Worm (Caenorhabditis elegans) whole organism, late embryonic: ENCODE results near the gene nhr-45.

Source experiments
- C08G9.2 ChIP-seq: sonication (generic microtip); optimal IDR thresholded peaks from 2 replicates; lab custom pipeline; 2016; ENCODE audit warnings: mild to moderate bottlenecking, missing genetic modification characterization, moderate library complexity, missing compliant biosample characterization
- K02D7.2 ChIP-seq: sonication (generic microtip); optimal IDR thresholded peaks from 2 replicates; lab custom pipeline; 2017; ENCODE audit warnings: mild to moderate bottlenecking, missing genetic modification characterization, missing compliant biosample characterization
- T23F11.4 ChIP-seq: fragments of 200-800 bp; sonication (Bioruptor generic); optimal IDR thresholded peaks from 2 replicates; lab custom pipeline; 2018; ENCODE audit warnings: mild to moderate bottlenecking, missing genetic modification characterization, missing compliant biosample characterization
- ama-1 ChIP-seq: fragments of 150-350 bp; optimal IDR thresholded peaks from 2 replicates; lab custom pipeline; 2014
- ceh-14 ChIP-seq: sonication (generic microtip); optimal IDR thresholded peaks from 2 replicates; lab custom pipeline; 2016; ENCODE audit warnings: missing genotype, missing genetic modification characterization, missing compliant biosample characterization
- ceh-18 ChIP-seq: sonication (generic microtip); optimal IDR thresholded peaks from 2 replicates; lab custom pipeline; 2016; ENCODE audit warnings: missing genetic modification characterization, missing compliant biosample characterization
- ceh-2 ChIP-seq: sonication (generic microtip); optimal IDR thresholded peaks from 2 replicates; lab custom pipeline; 2016; ENCODE audit warnings: missing genotype, missing genetic modification characterization, missing compliant biosample characterization
- ceh-24 ChIP-seq: sonication (generic microtip); optimal IDR thresholded peaks from 2 replicates; lab custom pipeline; 2016; ENCODE audit warnings: mild to moderate bottlenecking, missing genetic modification characterization, missing compliant biosample characterization
- ceh-31 ChIP-seq: sonication (generic microtip); optimal IDR thresholded peaks from 2 replicates; lab custom pipeline; 2016; ENCODE audit warnings: missing genetic modification characterization, missing compliant biosample characterization
- ceh-45 ChIP-seq: fragments of 200-800 bp; sonication (Bioruptor generic); IDR thresholded peaks from 2 replicates; pipeline ENCODE4 v1.3.6; 2022; ENCODE audit warnings: missing genetic modification reagents, missing genetic modification characterization, missing compliant biosample characterization
- ceh-48 ChIP-seq: sonication (generic microtip); optimal IDR thresholded peaks from 2 replicates; lab custom pipeline; 2016; ENCODE audit warnings: missing genetic modification characterization, inconsistent platforms, missing compliant biosample characterization
- ceh-9 ChIP-seq: sonication (generic microtip); optimal IDR thresholded peaks from 2 replicates; lab custom pipeline; 2016; ENCODE audit warnings: mild to moderate bottlenecking, missing genetic modification characterization, inconsistent platforms, missing compliant biosample characterization
- che-1 ChIP-seq: sonication (generic microtip); optimal IDR thresholded peaks from 2 replicates; lab custom pipeline; 2016; ENCODE audit warnings: mild to moderate bottlenecking, missing genetic modification characterization, missing compliant biosample characterization
- dmd-4 ChIP-seq: sonication (generic microtip); optimal IDR thresholded peaks from 2 replicates; lab custom pipeline; 2016; ENCODE audit warnings: borderline replicate concordance, missing genetic modification characterization, missing compliant biosample characterization
- dve-1 ChIP-seq: sonication (generic microtip); optimal IDR thresholded peaks from 2 replicates; lab custom pipeline; 2017; ENCODE audit warnings: antibody characterized with exemption, mild to moderate bottlenecking, missing genetic modification characterization, missing compliant biosample characterization
- elt-2 ChIP-seq: sonication (generic microtip); optimal IDR thresholded peaks from 2 replicates; lab custom pipeline; 2016; ENCODE audit warnings: missing genetic modification reagents, missing genetic modification characterization, missing compliant biosample characterization
- elt-4 ChIP-seq: sonication (generic microtip); optimal IDR thresholded peaks from 2 replicates; lab custom pipeline; 2016; ENCODE audit warnings: missing genetic modification characterization, missing compliant biosample characterization
- ets-4 ChIP-seq: sonication (generic microtip); optimal IDR thresholded peaks from 2 replicates; lab custom pipeline; 2016; ENCODE audit warnings: missing genetic modification characterization, missing compliant biosample characterization
- eyg-1 ChIP-seq: sonication (generic microtip); optimal IDR thresholded peaks from 2 replicates; lab custom pipeline; 2016; ENCODE audit warnings: missing genotype, missing genetic modification characterization, missing compliant biosample characterization
- fax-1 ChIP-seq: sonication (generic microtip); optimal IDR thresholded peaks from 2 replicates; lab custom pipeline; 2016; ENCODE audit warnings: missing genotype, missing genetic modification characterization, missing compliant biosample characterization
- fkh-10 ChIP-seq: fragments of 150-350 bp; optimal IDR thresholded peaks from 2 replicates; lab custom pipeline; 2014; ENCODE audit warnings: missing biosample characterization, missing genetic modification reagents, missing genetic modification characterization
- fkh-6 ChIP-seq: sonication (generic microtip); optimal IDR thresholded peaks from 2 replicates; lab custom pipeline; 2016; ENCODE audit warnings: missing genetic modification characterization, missing compliant biosample characterization
- gmeb-2 ChIP-seq: sonication (generic microtip); optimal IDR thresholded peaks from 2 replicates; lab custom pipeline; 2016; ENCODE audit warnings: missing genetic modification characterization, inconsistent platforms, missing compliant biosample characterization
- hlh-15 ChIP-seq: sonication (generic microtip); optimal IDR thresholded peaks from 2 replicates; lab custom pipeline; 2016; ENCODE audit warnings: missing genetic modification characterization, missing compliant biosample characterization
- hlh-30 ChIP-seq: sonication (generic microtip); optimal IDR thresholded peaks from 2 replicates; lab custom pipeline; 2017; ENCODE audit warnings: antibody characterized with exemption, missing genetic modification characterization, missing compliant biosample characterization; ENCODE audit not compliant: insufficient read depth
- hlh-6 ChIP-seq: sonication (generic microtip); optimal IDR thresholded peaks from 2 replicates; lab custom pipeline; 2016; ENCODE audit warnings: missing genotype, missing genetic modification characterization, missing compliant biosample characterization
- hlh-8 ChIP-seq: sonication (generic microtip); optimal IDR thresholded peaks from 2 replicates; lab custom pipeline; 2016; ENCODE audit warnings: missing genotype, missing genetic modification characterization, missing compliant biosample characterization
- lim-6 ChIP-seq: sonication (generic microtip); optimal IDR thresholded peaks from 2 replicates; lab custom pipeline; 2016; ENCODE audit warnings: missing genetic modification characterization, missing compliant biosample characterization
- nhr-232 ChIP-seq: sonication (generic microtip); optimal IDR thresholded peaks from 2 replicates; lab custom pipeline; 2016; ENCODE audit warnings: missing genetic modification characterization, missing compliant biosample characterization
- npax-4 ChIP-seq: sonication (generic microtip); optimal IDR thresholded peaks from 2 replicates; lab custom pipeline; 2016; ENCODE audit warnings: missing genetic modification characterization, missing compliant biosample characterization
- odd-2 ChIP-seq: sonication (generic microtip); optimal IDR thresholded peaks from 2 replicates; lab custom pipeline; 2017; ENCODE audit warnings: antibody characterized with exemption, mild to moderate bottlenecking, missing genetic modification characterization, missing compliant biosample characterization
- pag-3 ChIP-seq: sonication (generic microtip); optimal IDR thresholded peaks from 2 replicates; lab custom pipeline; 2016; ENCODE audit warnings: missing compliant biosample characterization, missing genetic modification characterization, borderline replicate concordance
- pax-1 ChIP-seq: fragments of 150-350 bp; optimal IDR thresholded peaks from 2 replicates; lab custom pipeline; 2014; ENCODE audit warnings: missing biosample characterization, missing genetic modification characterization
- pha-4 ChIP-seq: fragments of 150-350 bp; optimal IDR thresholded peaks from 2 replicates; lab custom pipeline; 2018; ENCODE audit warnings: missing biosample characterization, missing genetic modification reagents, missing genetic modification characterization
- pqm-1 ChIP-seq: sonication (generic microtip); optimal IDR thresholded peaks from 2 replicates; lab custom pipeline; 2016; ENCODE audit warnings: missing genetic modification characterization, missing compliant biosample characterization
- pros-1 ChIP-seq: fragments of 150-350 bp; optimal IDR thresholded peaks from 2 replicates; lab custom pipeline; 2014; ENCODE audit warnings: missing biosample characterization, missing genetic modification reagents, missing genetic modification characterization
- sox-2 ChIP-seq: fragments of 200-800 bp; sonication (Bioruptor generic); IDR thresholded peaks from 2 replicates; pipeline ENCODE4 v1.3.6; 2022; ENCODE audit warnings: missing genetic modification reagents, missing genetic modification characterization, missing compliant biosample characterization
- sox-4 ChIP-seq: sonication (generic microtip); optimal IDR thresholded peaks from 2 replicates; lab custom pipeline; 2017; ENCODE audit warnings: mild to moderate bottlenecking, missing genetic modification characterization, inconsistent platforms, missing compliant biosample characterization
- tbx-2 ChIP-seq: sonication (generic microtip); optimal IDR thresholded peaks from 2 replicates; lab custom pipeline; 2016; ENCODE audit warnings: missing genetic modification characterization, missing compliant biosample characterization
- tbx-7 ChIP-seq: sonication (generic microtip); optimal IDR thresholded peaks from 2 replicates; lab custom pipeline; 2016; ENCODE audit warnings: missing genotype, missing genetic modification characterization, missing compliant biosample characterization
- ttx-3 ChIP-seq: sonication (generic microtip); optimal IDR thresholded peaks from 2 replicates; lab custom pipeline; 2016; ENCODE audit warnings: missing genetic modification reagents, missing genetic modification characterization, missing compliant biosample characterization
- unc-42 ChIP-seq: sonication (generic microtip); optimal IDR thresholded peaks from 2 replicates; lab custom pipeline; 2016; ENCODE audit warnings: missing genotype, missing genetic modification characterization, missing compliant biosample characterization
- unc-86 ChIP-seq: sonication (generic microtip); optimal IDR thresholded peaks from 2 replicates; lab custom pipeline; 2016; ENCODE audit warnings: missing genetic modification characterization, missing compliant biosample characterization
- ztf-16 ChIP-seq: sonication (generic microtip); optimal IDR thresholded peaks from 2 replicates; lab custom pipeline; 2017; ENCODE audit warnings: missing genetic modification characterization, missing compliant biosample characterization

Gene nhr-45

ce11 chrX:4647104-4647503, 13.0 kb downstream of the nhr-45 start, which contains the start of gene C46C11.4:
Gene C46C11.4, minus strand, starts transcription at chrX:4647204.
- no peak for TF ChIP-seq ets-4 (tag; lab: Kevin White, UChicago)
- TF ChIP-seq elt-2 (tag; lab: Kevin White, UChicago) = no peak
- no peak for TF ChIP-seq dmd-4 (tag; lab: Kevin White, UChicago)
- TF ChIP-seq hlh-30 (tag; lab: Kevin White, UChicago) = no peak
- no peak for TF ChIP-seq hlh-6 (tag; lab: Kevin White, UChicago)
- no peak for TF ChIP-seq fkh-6
- no peak for TF ChIP-seq odd-2 (tag; lab: Kevin White, UChicago)
- TF ChIP-seq ceh-14 (tag; lab: Kevin White, UChicago) = no peak
- no peak for TF ChIP-seq pag-3 (tag; lab: Kevin White, UChicago)
- no peak for TF ChIP-seq ama-1 (lab: Kevin White, UChicago)
- TF ChIP-seq che-1 = no peak
- no peak for TF ChIP-seq unc-86 (tag; lab: Kevin White, UChicago)
- no peak for TF ChIP-seq ttx-3 (tag; lab: Kevin White, UChicago)
- TF ChIP-seq ztf-16 (tag; lab: Kevin White, UChicago) = no peak
- TF ChIP-seq nhr-232 (tag; lab: Kevin White, UChicago) = no peak
- no peak for TF ChIP-seq eyg-1 (tag; lab: Kevin White, UChicago)
- TF ChIP-seq ceh-18 (tag; lab: Kevin White, UChicago) = no peak
- TF ChIP-seq npax-4 (tag; lab: Kevin White, UChicago) = no peak
- TF ChIP-seq ceh-48 = no peak
- TF ChIP-seq pha-4 (tag; lab: Kevin White, UChicago) = no peak

DNA sequence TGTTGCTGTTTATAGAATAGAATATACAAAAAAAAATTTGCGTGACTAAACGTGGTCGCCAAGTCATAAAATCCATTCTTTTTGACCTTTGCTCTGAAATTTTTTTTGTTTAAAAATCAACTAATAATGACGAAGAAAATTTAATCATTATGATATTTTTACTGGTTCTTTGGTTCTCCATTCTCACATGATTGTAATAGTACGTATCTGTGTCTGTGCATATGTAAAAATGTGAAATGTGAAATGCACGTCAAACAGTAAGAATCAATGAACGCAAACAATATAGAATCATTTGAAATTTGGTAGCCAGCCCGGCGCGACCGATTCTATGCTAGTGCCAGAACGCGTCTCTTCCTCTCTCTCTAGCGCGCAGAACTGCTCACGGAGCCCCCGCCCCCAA, 23.3 kb downstream of the nhr-45 start, which contains the start of gene hosl-1:
Gene hosl-1, plus strand, starts transcription at position 301 of the 400 bp plus-strand sequence.
- TF ChIP-seq ztf-16 (tag; lab: Kevin White, UChicago) (no peak), npax-4 (tag; lab: Kevin White, UChicago) (no peak), ceh-31 (no peak), odd-2 (tag; lab: Kevin White, UChicago) (no peak), C08G9.2 (tag; lab: Kevin White, UChicago) (no peak), lim-6 (tag; lab: Kevin White, UChicago) (no peak), dmd-4 (tag; lab: Kevin White, UChicago) (no peak), ceh-45 (GFP tag; lab: Robert Waterston, UW) (no peak), ceh-48 (no peak), hlh-8 (no peak), elt-4 (tag; lab: Kevin White, UChicago) (no peak), ceh-2 (tag; lab: Kevin White, UChicago) (no peak), pax-1 (tag; lab: Kevin White, UChicago) (no peak), pha-4 (tag; lab: Kevin White, UChicago) (no peak), tbx-7 (tag; lab: Kevin White, UChicago) (no peak), unc-42 (tag; lab: Kevin White, UChicago) (no peak), pqm-1 (no peak), sox-2 (GFP tag; lab: Robert Waterston, UW) (no peak), T23F11.4 (GFP tag; lab: Kevin White, UChicago) (no peak)

- TF ChIP-seq pax-1 (tag; lab: Kevin White, UChicago) (no peak), fax-1 (tag; lab: Kevin White, UChicago) (no peak), ceh-24 (tag; lab: Kevin White, UChicago) (no peak), sox-2 (GFP tag; lab: Robert Waterston, UW) (no peak), ceh-18 (tag; lab: Kevin White, UChicago) (no peak), unc-86 (tag; lab: Kevin White, UChicago) (no peak), sox-4 (tag; lab: Kevin White, UChicago) (no peak), tbx-2 (tag; lab: Kevin White, UChicago) (no peak), gmeb-2 (tag; lab: Kevin White, UChicago) (no peak), pros-1 (tag; lab: Kevin White, UChicago) (no peak), dve-1 (no peak), T23F11.4 (GFP tag; lab: Kevin White, UChicago) (no peak), K02D7.2 (tag; lab: Kevin White, UChicago) (no peak), npax-4 (tag; lab: Kevin White, UChicago) (no peak), unc-42 (tag; lab: Kevin White, UChicago) (no peak), ceh-9 (no peak), hlh-15 (tag; lab: Kevin White, UChicago) (no peak), ceh-48 (no peak), fkh-10 (no peak)
Observed at ce11 chrX:4636143-4636542, 24.0 kb downstream of the nhr-45 start.
